Fruit fly (Drosophila melanogaster) whole organism: Measurements from ENCODE around the gene kirre.

Experiments
- CG8478 ChIP-seq: fragments of >200 bp; optimal IDR thresholded peaks from 2 replicates; lab custom pipeline; 2018; ENCODE audit warnings: inconsistent platforms
- Dll ChIP-seq: fragments of >200 bp; optimal IDR thresholded peaks from 2 replicates; lab custom pipeline; 2017
- EcR ChIP-seq, 2 experiments: fragments of >200 bp; optimal IDR thresholded peaks; 2 replicates each; lab custom pipeline; 2017; ENCODE audit warnings: missing biosample characterization in 2 of 2, missing genetic modification characterization in 2 of 2, missing genetic modification reagents in 2 of 2
- pan ChIP-seq: fragments of >200 bp; optimal IDR thresholded peaks from 2 replicates; lab custom pipeline; 2017
- psq ChIP-seq: fragments of >200 bp; optimal IDR thresholded peaks from 2 replicates; lab custom pipeline; 2017
- usp ChIP-seq: fragments of >200 bp; optimal IDR thresholded peaks from 2 replicates; lab custom pipeline; 2017; ENCODE audit warnings: missing biosample characterization, missing genetic modification characterization, mixed read lengths

dm6 chrX:2947545-2948072 is 207.4 kb downstream of the kirre start, which contains the start of gene CG3603:
- TF ChIP-seq psq (lab: Kevin White, UChicago) (no peak), usp (GFP tag; lab: Kevin White, UChicago) (no peak), pan (lab: Kevin White, UChicago) (no peak), CG8478 (lab: Kevin White, UChicago) (no peak), EcR (GFP tag; optimal IDR thresholded peaks at IDR 0.05; lab: Kevin White, UChicago) (no peak), Dll (lab: Kevin White, UChicago) (no peak)
